Worm (Caenorhabditis elegans): ENCODE measurements around the gene atg-4.2.
A peak's percentile ranks its signal among the peaks of the same experiment; 100 is the strongest.

atg-4.2 gene

ce11 chrIV:11656144-11656780 lies 11.6 kb upstream of the atg-4.2 start, which contains the start of gene ZK809.5:
Gene ZK809.5, plus strand, starts transcription at chrIV:11656730.
- TF ChIP-seq ceh-34 (tag; optimal IDR thresholded peaks at IDR 0.05) (no peak), elt-4 (tag; optimal IDR thresholded peaks at IDR 0.05) (no peak), sox-2 (GFP tag; IDR thresholded peaks at IDR 0.05) (no peak), fkh-6 (tag; optimal IDR thresholded peaks at IDR 0.05) (no peak), unc-55 (GFP tag; optimal IDR thresholded peaks at IDR 0.05) (no peak), hlh-30 (tag; optimal IDR thresholded peaks at IDR 0.05; ENCODE audit: insufficient read depth) (no peak), ceh-31 (tag; optimal IDR thresholded peaks at IDR 0.05) (no peak), unc-42 (tag; optimal IDR thresholded peaks at IDR 0.05) (no peak), hlh-15 (tag; optimal IDR thresholded peaks at IDR 0.05) (no peak), elt-2 (tag; optimal IDR thresholded peaks at IDR 0.05) (peak; percentile 9), nfya-1 (tag; optimal IDR thresholded peaks at IDR 0.05) (peak; percentile 12), pha-4 (tag; optimal IDR thresholded peaks at IDR 0.05) (no peak)

- TF ChIP-seq ceh-19 (GFP tag; optimal IDR thresholded peaks at IDR 0.05) = no peak
Measured at ce11 chrIV:11659794-11660312, 8.0 kb upstream of the atg-4.2 start, which contains the start of gene ZK792.1. Gene ZK792.1, plus strand, starts transcription at chrIV:11659844.

ce11 chrIV:11665010-11665409 lies 2.8 kb upstream of the atg-4.2 start, which contains the start of gene ZK809.9:
Gene ZK809.9, plus strand, starts transcription at chrIV:11665310.
- no peak for TF ChIP-seq pros-1 (tag; optimal IDR thresholded peaks at IDR 0.05)
- no peak for TF ChIP-seq K02D7.2 (tag; optimal IDR thresholded peaks at IDR 0.05)
- no peak for TF ChIP-seq unc-55 (GFP tag; optimal IDR thresholded peaks at IDR 0.05)
- TF ChIP-seq sdc-2 (tag; optimal IDR thresholded peaks at IDR 0.05) = no peak
- TF ChIP-seq ceh-48 (tag; optimal IDR thresholded peaks at IDR 0.05) = no peak

DNA sequence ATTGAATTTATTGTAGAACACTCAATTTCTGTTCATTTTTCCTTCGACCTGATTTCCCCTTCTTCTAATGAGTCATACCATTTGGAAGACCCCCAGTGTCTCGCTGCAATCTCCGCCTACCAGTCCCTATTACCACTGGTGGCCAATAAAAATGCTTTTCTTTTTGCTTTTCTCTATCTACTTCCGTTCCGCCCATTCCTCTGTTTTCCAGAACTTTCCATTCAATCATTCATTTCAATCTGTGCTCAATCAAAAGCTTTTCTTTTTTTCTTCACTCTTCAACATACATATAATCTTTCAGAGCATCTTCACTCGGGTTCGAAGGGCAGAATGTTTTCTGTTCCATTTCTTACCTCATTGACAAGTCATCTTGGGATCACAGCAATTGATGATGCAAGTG lies 5.7 kb downstream of the atg-4.2 start, which contains the start of gene inx-8:
Gene inx-8, plus strand, starts transcription at position 301 of the 400 bp plus-strand sequence.
- TF ChIP-seq pqm-1 (tag; optimal IDR thresholded peaks at IDR 0.05) (no peak), ceh-48 (tag; optimal IDR thresholded peaks at IDR 0.05) (no peak), unc-86 (tag; optimal IDR thresholded peaks at IDR 0.05) (no peak), sdc-2 (tag; optimal IDR thresholded peaks at IDR 0.05) (no peak), npax-4 (tag; optimal IDR thresholded peaks at IDR 0.05) (no peak), odd-2 (tag; optimal IDR thresholded peaks at IDR 0.05) (no peak), ets-4 (tag; optimal IDR thresholded peaks at IDR 0.05) (no peak), ceh-34 (tag; optimal IDR thresholded peaks at IDR 0.05) (no peak), nhr-232 (tag; optimal IDR thresholded peaks at IDR 0.05) (no peak), ceh-45 (GFP tag; IDR thresholded peaks at IDR 0.05) (no peak), ceh-6 (GFP tag; optimal IDR thresholded peaks at IDR 0.05) (no peak), mec-3 (tag; optimal IDR thresholded peaks at IDR 0.05; ENCODE audit: borderline replicate concordance) (no peak), unc-42 (tag; optimal IDR thresholded peaks at IDR 0.05) (no peak), pag-3 (tag; optimal IDR thresholded peaks at IDR 0.05; ENCODE audit: borderline replicate concordance) (no peak), ceh-18 (tag; optimal IDR thresholded peaks at IDR 0.05) (no peak), T23F11.4 (GFP tag; optimal IDR thresholded peaks at IDR 0.05) (no peak), hlh-15 (tag; optimal IDR thresholded peaks at IDR 0.05) (no peak)

ce11 chrIV:11676054-11676453 lies 8.2 kb downstream of the atg-4.2 start, which contains the start of gene inx-9:
Gene inx-9, plus strand, starts transcription at chrIV:11676354.
- TF ChIP-seq tbx-7 (tag; optimal IDR thresholded peaks at IDR 0.05) (no peak), fkh-10 (GFP tag; optimal IDR thresholded peaks at IDR 0.05) (no peak), pha-4 (tag; optimal IDR thresholded peaks at IDR 0.05) (no peak)

ce11 chrIV:11681905-11682304 lies 14.1 kb downstream of the atg-4.2 start, which contains the start of gene ZK792.4:
Gene ZK792.4, minus strand, starts transcription at chrIV:11682005.
- TF ChIP-seq ztf-16 (tag; optimal IDR thresholded peaks at IDR 0.05) = no peak
- no peak for TF ChIP-seq sdc-2 (tag; optimal IDR thresholded peaks at IDR 0.05)
- TF ChIP-seq odd-2 (tag; optimal IDR thresholded peaks at IDR 0.05) = no peak
- no peak for TF ChIP-seq ceh-30 (tag; optimal IDR thresholded peaks at IDR 0.05)
- TF ChIP-seq pqm-1 (tag; optimal IDR thresholded peaks at IDR 0.05) = no peak
- TF ChIP-seq ceh-2 (tag; optimal IDR thresholded peaks at IDR 0.05) = no peak
- no peak for TF ChIP-seq madf-2 (tag; optimal IDR thresholded peaks at IDR 0.05)
- TF ChIP-seq unc-86 (tag; optimal IDR thresholded peaks at IDR 0.05) = no peak
- TF ChIP-seq tbx-2 (tag; optimal IDR thresholded peaks at IDR 0.05) = no peak
- no peak for TF ChIP-seq pha-4 (tag; optimal IDR thresholded peaks at IDR 0.05)

All from whole organism, late embryonic.